Worm (Caenorhabditis elegans) whole organism, late embryonic: ENCODE results near the gene C46C2.2.

ENCODE experiments used
- K09A11.1 ChIP-seq: sonication (generic microtip); optimal IDR thresholded peaks from 2 replicates; lab custom pipeline; 2017; ENCODE audit warnings: antibody characterized with exemption, mild to moderate bottlenecking, missing genetic modification characterization, missing compliant biosample characterization; ENCODE audit not compliant: insufficient read depth
- hlh-13 ChIP-seq: fragments of 200-800 bp; sonication (Bioruptor generic); optimal IDR thresholded peaks from 2 replicates; lab custom pipeline; 2018; ENCODE audit warnings: mild to moderate bottlenecking, missing genetic modification characterization, missing compliant biosample characterization
- pha-4 ChIP-seq: fragments of 150-350 bp; optimal IDR thresholded peaks from 2 replicates; lab custom pipeline; 2018; ENCODE audit warnings: missing biosample characterization, missing genetic modification reagents, missing genetic modification characterization

DNA sequence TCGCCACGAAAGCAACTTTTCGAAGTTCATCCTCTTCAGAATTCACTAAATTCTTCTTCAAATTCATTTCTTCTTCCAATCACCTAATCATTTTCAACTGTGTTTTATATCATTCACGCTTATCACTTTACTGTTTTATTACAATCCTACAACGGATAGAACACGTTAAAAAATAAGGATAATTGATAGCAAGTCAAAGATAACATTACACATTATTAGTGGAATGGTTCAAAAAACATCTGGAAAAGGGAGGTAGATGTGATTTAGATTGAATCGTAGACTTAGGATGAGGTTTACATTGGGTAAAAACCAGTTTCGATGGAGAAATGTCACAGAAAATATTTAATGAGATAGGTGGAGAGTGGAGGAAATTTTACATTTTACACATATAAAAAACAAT is 44.2 kb downstream of the C46C2.2 start, which contains the start of gene col-120:
- TF ChIP-seq pha-4 (tag; lab: Kevin White, UChicago), result no peak
- no peak for TF ChIP-seq K09A11.1 (tag; lab: Kevin White, UChicago)
- TF ChIP-seq hlh-13 (GFP tag; lab: Kevin White, UChicago), result no peak
